Worm (Caenorhabditis elegans): ENCODE measurements around the gene C50F7.5.

The C50F7.5 gene

DNA sequence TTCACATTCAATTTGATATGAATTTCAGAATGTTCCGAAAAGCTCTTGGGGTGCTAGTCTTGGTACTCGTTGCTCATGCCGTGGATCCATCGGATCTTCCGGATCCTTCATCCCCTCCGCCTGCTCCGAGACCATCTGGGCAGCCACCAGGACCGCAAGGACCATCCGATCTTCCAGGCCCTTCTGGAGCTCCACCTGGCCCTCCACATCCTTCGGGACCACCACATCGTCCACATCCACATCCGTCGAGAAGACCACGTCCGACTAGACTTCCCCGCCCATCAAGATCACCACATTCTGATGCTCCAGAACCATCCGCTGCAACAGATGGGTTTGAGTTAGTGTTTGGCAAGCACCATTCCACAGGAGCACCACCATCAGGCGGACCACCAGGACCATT lies 8.1 kb downstream of the C50F7.5 start, which contains the start of gene clx-1:
clx-1 (plus strand) TSS at position 30 of the 400 bp plus-strand sequence.
- TF ChIP-seq unc-62 (GFP tag; optimal IDR thresholded peaks at IDR 0.05) = no peak

DNA sequence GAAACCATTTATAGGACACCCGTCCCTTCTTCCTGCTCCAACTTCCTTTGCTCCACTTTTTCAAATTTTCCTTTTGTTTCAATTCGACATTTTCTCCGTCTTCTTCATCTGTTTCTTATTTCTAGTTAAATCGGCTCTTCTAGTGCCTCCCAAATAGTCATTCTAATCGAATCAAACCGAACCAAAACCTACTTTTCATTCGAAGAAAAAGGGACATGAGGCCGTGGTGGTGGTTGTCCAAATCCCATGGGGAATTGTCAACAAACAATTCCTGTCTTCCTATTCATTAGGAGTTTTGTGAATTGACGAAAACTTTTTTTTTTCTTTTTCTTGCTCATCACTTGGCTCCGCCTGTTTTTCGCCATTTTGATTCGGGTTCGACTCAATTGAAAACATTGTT lies 10.1 kb downstream of the C50F7.5 start:
- TF ChIP-seq unc-62 (GFP tag; optimal IDR thresholded peaks at IDR 0.05) = no peak

DNA sequence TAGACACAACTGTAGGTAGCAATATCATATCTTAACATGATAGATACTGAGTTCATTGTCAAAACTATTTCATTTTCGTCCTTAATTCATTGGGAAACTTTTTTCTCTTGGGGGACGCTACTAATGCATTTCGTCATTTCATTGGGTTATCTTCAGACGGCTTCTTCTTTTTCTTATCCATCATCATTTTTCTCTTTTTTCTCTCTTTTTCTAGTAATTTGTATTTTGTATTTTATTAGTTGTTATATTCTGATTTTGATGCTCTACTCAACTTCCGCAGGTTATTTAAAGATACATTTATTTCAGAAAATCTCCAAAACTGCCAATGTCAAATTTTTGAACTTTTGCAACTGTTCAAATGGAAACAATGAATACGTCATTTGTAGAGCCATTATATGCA lies 17.0 kb downstream of the C50F7.5 start, which contains the start of gene npr-35:
npr-35 (plus strand) TSS at position 301 of the 400 bp plus-strand sequence.
- no peak for TF ChIP-seq unc-62 (GFP tag; optimal IDR thresholded peaks at IDR 0.05)

DNA sequence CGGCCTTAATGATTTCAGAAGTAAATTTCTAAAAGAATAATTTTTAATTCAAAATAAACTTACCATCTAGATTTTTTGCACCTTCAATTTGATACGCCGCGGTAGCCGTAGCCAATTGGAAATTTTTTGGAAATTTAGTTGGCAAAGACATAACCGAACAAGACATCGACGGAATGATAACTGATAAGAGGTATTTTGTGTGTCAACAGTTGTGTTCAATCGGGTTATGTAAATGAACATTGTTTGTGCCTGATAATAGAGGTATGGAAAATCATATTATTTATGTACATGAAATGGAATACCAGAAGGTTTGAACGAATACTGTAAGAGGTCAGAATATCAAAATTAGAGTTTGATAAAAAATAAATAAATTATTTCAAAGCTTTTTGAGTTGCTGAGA lies 21.3 kb downstream of the C50F7.5 start, which contains the start of gene klo-1:
klo-1 (minus strand) TSS at position 388 of the 400 bp plus-strand sequence.
- TF ChIP-seq unc-62 (GFP tag; optimal IDR thresholded peaks at IDR 0.05) = no peak

DNA sequence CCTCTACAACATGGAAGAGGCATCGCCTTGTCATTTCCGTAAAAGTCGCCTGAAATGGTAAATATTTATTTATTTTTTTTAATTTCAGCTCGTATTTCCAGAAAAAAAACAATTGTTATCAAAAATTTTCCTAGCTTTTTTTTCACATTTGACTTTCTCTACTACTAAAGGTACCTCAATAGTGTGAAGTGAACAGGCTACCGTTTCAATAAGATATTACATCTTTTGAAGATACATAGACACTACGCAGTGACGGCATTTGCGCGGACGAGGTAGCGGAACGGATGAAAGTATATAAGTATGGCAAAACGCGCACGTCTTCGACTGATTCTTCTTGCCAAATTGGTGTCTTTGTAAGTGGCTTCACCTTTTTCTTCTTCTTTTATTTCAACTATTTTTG lies 26.6 kb downstream of the C50F7.5 start, which contains the start of gene col-14:
col-14 (plus strand) TSS at position 301 of the 400 bp plus-strand sequence.
- TF ChIP-seq unc-62 (GFP tag; optimal IDR thresholded peaks at IDR 0.05) = no peak

DNA sequence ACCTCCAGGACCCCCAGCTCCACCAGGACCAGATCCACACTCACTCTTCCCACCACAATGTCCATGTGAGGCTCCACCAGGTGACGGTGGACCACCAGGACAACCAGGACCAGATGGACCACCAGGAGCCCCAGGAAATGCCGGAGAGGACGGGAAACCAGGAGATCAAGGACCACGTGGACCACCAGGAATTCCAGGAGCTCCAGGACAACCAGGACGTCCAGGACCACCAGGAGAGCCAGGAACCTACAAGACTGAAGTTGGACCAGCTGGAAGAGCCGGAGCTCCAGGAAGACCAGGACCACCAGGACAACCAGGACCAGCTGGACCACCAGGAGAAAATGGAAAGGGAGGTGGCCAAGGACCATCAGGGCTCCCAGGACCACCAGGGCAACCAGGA lies 27.6 kb downstream of the C50F7.5 start:
- TF ChIP-seq unc-62 (GFP tag; optimal IDR thresholded peaks at IDR 0.05) = no peak

DNA sequence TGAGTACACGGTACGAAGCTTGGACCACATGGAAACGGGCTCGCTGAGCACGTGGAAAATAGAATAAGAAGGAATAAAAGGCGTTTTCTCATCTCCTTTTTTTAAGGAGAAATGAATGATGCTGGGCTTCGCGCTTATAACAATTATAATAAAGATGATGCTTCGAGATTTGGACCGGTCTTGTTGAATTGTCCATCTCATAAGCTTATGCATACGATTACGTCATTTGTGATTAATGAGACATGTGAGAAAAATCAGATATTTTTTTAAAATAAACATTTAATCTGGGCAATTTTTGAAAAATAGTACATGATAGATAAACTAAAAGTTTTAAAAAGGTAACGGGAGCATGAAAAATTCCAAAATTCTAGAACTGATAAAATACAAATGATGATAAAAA lies 30.7 kb downstream of the C50F7.5 start, which contains the start of gene C46A5.4:
C46A5.4 (minus strand) TSS at position 101 of the 400 bp plus-strand sequence.
- no peak for TF ChIP-seq unc-62 (GFP tag; optimal IDR thresholded peaks at IDR 0.05)

DNA sequence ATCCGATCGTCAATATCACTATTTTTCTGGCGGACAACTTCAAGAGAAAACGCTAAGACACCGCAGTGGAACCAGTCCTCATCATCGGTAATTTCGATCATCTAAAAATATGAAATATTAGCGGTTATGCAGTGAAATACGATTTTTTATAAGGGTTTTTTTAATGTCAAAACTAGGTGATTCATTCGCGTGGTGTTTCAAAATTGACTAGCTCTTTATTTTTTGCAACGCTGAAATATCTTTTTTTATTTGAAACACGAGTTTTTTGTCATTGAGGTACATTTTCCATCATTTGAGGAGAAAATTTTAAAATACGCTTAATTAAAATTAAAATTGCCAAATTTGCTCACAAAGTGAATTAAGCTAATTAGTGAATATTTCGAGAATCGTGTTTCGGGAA lies 33.0 kb downstream of the C50F7.5 start, which contains the start of gene dsb-3:
dsb-3 (minus strand) TSS at position 101 of the 400 bp plus-strand sequence.
- no peak for TF ChIP-seq unc-62 (GFP tag; optimal IDR thresholded peaks at IDR 0.05)

DNA sequence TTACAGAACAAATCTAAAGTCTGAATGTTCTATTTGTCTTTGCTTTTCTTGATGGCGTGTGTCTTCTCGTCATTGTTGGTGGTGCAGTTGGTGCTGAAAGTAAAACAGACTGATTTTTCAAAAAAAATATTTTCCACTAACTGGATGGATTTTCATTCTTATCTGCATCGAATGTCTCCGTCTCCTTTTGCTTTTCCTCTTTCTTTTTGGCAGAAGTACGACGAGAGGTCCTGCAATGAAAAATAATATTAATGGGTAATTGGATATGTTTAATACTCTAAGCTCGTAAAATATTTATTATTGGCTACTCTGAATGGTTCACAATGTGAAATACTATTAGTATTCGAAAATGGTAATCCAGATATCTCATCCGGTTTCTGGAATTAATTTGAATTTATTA lies 33.6 kb downstream of the C50F7.5 start, which contains the start of gene del-7:
del-7 (plus strand) TSS at position 301 of the 400 bp plus-strand sequence.
- TF ChIP-seq unc-62 (GFP tag; optimal IDR thresholded peaks at IDR 0.05) = no peak

DNA sequence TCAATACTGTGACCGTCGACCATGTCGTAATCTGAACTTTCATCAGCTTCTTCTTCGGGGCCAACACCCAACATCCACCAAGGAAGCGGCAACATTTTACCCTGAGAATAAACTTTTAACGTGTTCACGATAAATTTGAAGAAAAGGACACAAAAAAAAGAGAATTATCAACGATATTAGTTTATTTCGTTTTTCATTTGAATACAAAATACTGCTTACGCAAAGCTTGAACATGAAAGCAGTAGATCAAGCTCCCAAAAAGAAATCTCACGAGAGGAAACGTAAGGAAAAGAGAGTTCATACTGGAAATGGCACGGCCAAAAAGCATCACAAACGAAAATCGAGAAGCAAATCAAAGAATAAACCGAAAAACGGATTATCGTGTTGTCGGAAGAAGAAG lies 37.2 kb downstream of the C50F7.5 start, which contains the start of the genes C46A5.6 and C46A5.1:
C46A5.6 (minus strand) TSS at position 101 of the 400 bp plus-strand sequence.
C46A5.1 (plus strand) TSS at position 184 of the 400 bp plus-strand sequence.
- TF ChIP-seq unc-62 (GFP tag; optimal IDR thresholded peaks at IDR 0.05) = no peak

DNA sequence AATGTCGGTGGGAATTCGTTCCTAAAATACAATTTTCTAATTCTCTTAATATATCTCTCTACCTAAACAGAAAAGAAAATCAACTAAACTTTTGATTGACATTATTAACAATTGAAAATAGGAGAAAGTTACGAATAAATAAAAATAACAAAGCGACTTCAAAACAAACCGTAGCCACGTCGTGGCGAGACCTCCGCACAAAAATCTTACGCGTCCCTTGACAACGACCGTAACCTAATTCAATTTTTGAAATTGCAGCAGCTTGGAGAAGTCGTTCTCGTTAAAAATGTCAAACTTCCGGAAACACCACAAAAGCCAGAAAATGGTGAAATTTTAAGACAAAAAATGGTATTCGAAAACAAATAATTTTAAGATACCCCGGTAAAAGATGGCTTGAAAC lies 37.8 kb downstream of the C50F7.5 start:
- no peak for TF ChIP-seq unc-62 (GFP tag; optimal IDR thresholded peaks at IDR 0.05)

DNA sequence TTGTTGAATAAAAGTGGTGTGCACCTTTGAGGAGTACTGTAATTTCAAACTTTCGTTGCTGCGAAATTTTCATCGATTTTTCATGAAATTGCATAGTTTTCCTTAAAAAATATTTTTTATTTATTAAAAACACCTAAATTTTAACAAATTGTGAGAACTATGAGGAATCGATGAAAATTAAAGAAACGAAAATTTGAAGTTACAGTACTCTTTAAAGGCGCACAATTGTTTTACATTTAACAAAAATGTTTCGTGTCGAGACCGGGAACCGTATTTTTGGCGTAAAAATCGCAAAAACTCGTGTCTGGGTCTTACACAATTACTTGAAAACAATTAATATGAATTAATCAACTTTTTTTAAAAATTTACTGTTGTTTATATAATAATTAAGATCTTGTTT lies 43.6 kb downstream of the C50F7.5 start, which contains the start of gene rdl-1:
rdl-1 (minus strand) TSS at position 101 of the 400 bp plus-strand sequence.
- no peak for TF ChIP-seq unc-62 (GFP tag; optimal IDR thresholded peaks at IDR 0.05)

DNA sequence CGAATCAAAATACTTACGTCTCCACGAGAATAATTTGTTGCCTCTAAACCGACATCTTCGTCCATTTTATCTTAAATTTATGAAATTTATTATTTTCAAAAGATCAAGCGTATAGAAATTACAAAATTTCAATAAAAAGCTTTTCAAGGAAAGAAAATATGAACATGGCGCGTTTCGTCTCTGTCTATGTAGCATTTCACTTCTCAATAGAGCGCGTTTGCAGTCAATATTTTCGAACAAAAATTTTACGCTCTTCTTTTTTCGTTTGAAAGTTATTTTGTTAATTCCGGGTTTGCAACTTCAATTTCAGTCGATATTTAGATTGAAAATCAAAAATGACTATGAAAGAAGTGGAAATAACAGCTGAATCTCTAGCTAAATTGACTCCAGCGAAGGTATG lies 47.7 kb downstream of the C50F7.5 start, which contains the start of the genes hcf-1 and swd-2.2:
hcf-1 (minus strand) TSS at position 70 of the 400 bp plus-strand sequence.
swd-2.2 (plus strand) TSS at position 206 of the 400 bp plus-strand sequence.
- no peak for TF ChIP-seq unc-62 (GFP tag; optimal IDR thresholded peaks at IDR 0.05)

DNA sequence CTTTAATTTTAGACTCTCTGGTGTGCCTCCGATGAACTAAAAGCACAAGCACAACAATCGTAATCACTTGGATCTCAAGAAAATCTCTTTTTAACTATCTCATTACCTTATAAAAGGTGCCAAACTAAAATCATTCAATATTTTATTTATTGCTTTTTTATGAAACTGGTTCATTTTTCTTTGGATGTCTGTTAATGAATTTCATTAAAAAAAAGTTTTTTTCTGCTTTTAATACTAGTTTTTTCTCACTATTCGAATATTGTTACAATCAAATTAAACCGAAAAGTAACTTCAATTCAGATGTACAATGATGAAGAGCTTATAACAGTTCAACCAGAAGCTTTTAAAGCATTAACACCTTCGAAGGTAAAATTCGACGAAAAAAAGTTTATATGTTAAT lies 49.2 kb downstream of the C50F7.5 start, which contains the start of gene swd-2.1:
swd-2.1 (plus strand) TSS at position 301 of the 400 bp plus-strand sequence.
- no peak for TF ChIP-seq unc-62 (GFP tag; optimal IDR thresholded peaks at IDR 0.05)
